Worm (Caenorhabditis elegans) whole organism, young adult: ENCODE measurements around the gene Y39A3CL.4.

Experiments used
- B0035.1 ChIP-seq: sonication (generic microtip); optimal IDR thresholded peaks from 2 replicates; lab custom pipeline; 2016; ENCODE audit warnings: missing genetic modification characterization, mild to moderate bottlenecking, missing compliant biosample characterization, missing genotype, missing genetic modification reagents
- K11D2.4 ChIP-seq: fragments of 200-800 bp; sonication (Bioruptor generic); IDR thresholded peaks from 2 replicates; pipeline ENCODE4 v1.3.6; 2022; ENCODE audit warnings: missing genetic modification reagents, missing genetic modification characterization, missing compliant biosample characterization
- Y53F4B.3 ChIP-seq: fragments of 200-800 bp; sonication (Bioruptor generic); IDR thresholded peaks from 2 replicates; pipeline ENCODE4 v1.3.6; 2022; ENCODE audit warnings: missing genetic modification reagents, missing genetic modification characterization, missing compliant biosample characterization
- Y67H2A.10 ChIP-seq: fragments of 200-800 bp; sonication (Bioruptor generic); conservative IDR thresholded peaks from 2 replicates; pipeline ENCODE4 v1.3.6; 2022; ENCODE audit warnings: missing genetic modification reagents, missing genetic modification characterization, missing compliant biosample characterization
- ama-1 ChIP-seq, 3 experiments: fragments of 150-350 bp in 1 of 3; sonication (generic microtip) in 2 of 3; optimal IDR thresholded peaks; 2 replicates each; lab custom pipeline; 2014 to 2018; ENCODE audit warnings: missing biosample characterization in 2 of 3, missing genetic modification characterization in 2 of 3, missing genetic modification reagents in 2 of 3
- atf-7 ChIP-seq: sonication (generic microtip); optimal IDR thresholded peaks from 2 replicates; lab custom pipeline; 2017; ENCODE audit warnings: mild to moderate bottlenecking, missing genetic modification characterization, missing compliant biosample characterization
- cebp-2 ChIP-seq: fragments of 200-800 bp; sonication (Bioruptor generic); IDR thresholded peaks from 2 replicates; pipeline ENCODE4 v1.3.6; 2022; ENCODE audit warnings: missing genetic modification characterization, missing compliant biosample characterization
- ceh-27 ChIP-seq: fragments of 200-800 bp; sonication (Bioruptor generic); optimal IDR thresholded peaks from 2 replicates; lab custom pipeline; 2018; ENCODE audit warnings: mild to moderate bottlenecking, missing genetic modification characterization, moderate library complexity, missing compliant biosample characterization
- chd-7 ChIP-seq: sonication (generic microtip); optimal IDR thresholded peaks from 2 replicates; lab custom pipeline; 2016; ENCODE audit warnings: mild to moderate bottlenecking, missing genetic modification characterization, moderate library complexity, missing compliant biosample characterization
- die-1 ChIP-seq: sonication (generic microtip); optimal IDR thresholded peaks from 2 replicates; lab custom pipeline; 2016; ENCODE audit warnings: missing genotype, mild to moderate bottlenecking, missing genetic modification characterization, missing compliant biosample characterization
- dpl-1 ChIP-seq: fragments of 150-350 bp; optimal IDR thresholded peaks from 2 replicates; lab custom pipeline; 2014; ENCODE audit warnings: missing biosample characterization, missing genetic modification reagents, missing genetic modification characterization
- egrh-3 ChIP-seq: fragments of 200-800 bp; sonication (Bioruptor generic); IDR thresholded peaks from 2 replicates; pipeline ENCODE4 v1.3.6; 2022; ENCODE audit warnings: missing genetic modification reagents, missing genetic modification characterization, missing compliant biosample characterization
- gei-17 ChIP-seq: fragments of 200-800 bp; sonication (Bioruptor generic); optimal IDR thresholded peaks from 2 replicates; lab custom pipeline; 2018; ENCODE audit warnings: mild to moderate bottlenecking, missing genetic modification characterization, missing compliant biosample characterization
- hlh-12 ChIP-seq: sonication (generic microtip); optimal IDR thresholded peaks from 2 replicates; lab custom pipeline; 2016; ENCODE audit warnings: missing genetic modification characterization, missing compliant biosample characterization
- hmg-1.2 ChIP-seq: fragments of 200-800 bp; sonication (Bioruptor generic); IDR thresholded peaks from 2 replicates; pipeline ENCODE4 v1.3.6; 2022; ENCODE audit warnings: missing genetic modification reagents, missing genetic modification characterization, missing compliant biosample characterization
- hrde-1 ChIP-seq: sonication (generic microtip); optimal IDR thresholded peaks from 2 replicates; lab custom pipeline; 2016; ENCODE audit warnings: missing genetic modification characterization, mild to moderate bottlenecking, missing compliant biosample characterization, moderate library complexity, missing genotype, missing genetic modification reagents, borderline replicate concordance
- lag-1 ChIP-seq: fragments of 200-800 bp; sonication (Bioruptor generic); IDR thresholded peaks from 2 replicates; pipeline ENCODE4 v1.3.6; 2022; ENCODE audit warnings: missing genetic modification reagents, missing genetic modification characterization, missing compliant biosample characterization
- let-526 ChIP-seq: fragments of 200-800 bp; sonication (Bioruptor generic); IDR thresholded peaks from 2 replicates; pipeline ENCODE4 v1.3.6; 2022; ENCODE audit warnings: missing genetic modification reagents, missing genetic modification characterization, missing compliant biosample characterization
- lin-35 ChIP-seq, 3 experiments: fragments of 150-350 bp in 2 of 3; sonication (generic microtip) in 1 of 3; optimal IDR thresholded peaks; 2 replicates each; lab custom pipeline; 2014 to 2018; ENCODE audit warnings: missing biosample characterization in 3 of 3, missing genetic modification characterization in 3 of 3, missing genetic modification reagents in 3 of 3
- lin-54 ChIP-seq: fragments of 200-800 bp; sonication (Bioruptor generic); optimal IDR thresholded peaks from 2 replicates; lab custom pipeline; 2018; ENCODE audit warnings: mild to moderate bottlenecking, missing genetic modification characterization, missing compliant biosample characterization
- madf-10 ChIP-seq: sonication (generic microtip); optimal IDR thresholded peaks from 2 replicates; lab custom pipeline; 2016; ENCODE audit warnings: mild to moderate bottlenecking, missing genetic modification characterization, missing compliant biosample characterization
- madf-8 ChIP-seq: fragments of 200-800 bp; sonication (Bioruptor generic); conservative IDR thresholded peaks from 2 replicates; pipeline ENCODE4 v1.3.6; 2022; ENCODE audit warnings: missing genetic modification reagents, missing genetic modification characterization, missing compliant biosample characterization
- mcd-1 ChIP-seq: fragments of 200-800 bp; sonication (Bioruptor generic); IDR thresholded peaks from 2 replicates; pipeline ENCODE4 v1.3.6; 2022; ENCODE audit warnings: missing genetic modification reagents, missing genetic modification characterization, missing compliant biosample characterization
- mel-28 ChIP-seq: sonication (generic microtip); optimal IDR thresholded peaks from 2 replicates; lab custom pipeline; 2016; ENCODE audit warnings: borderline replicate concordance, mild to moderate bottlenecking, missing genetic modification characterization, missing compliant biosample characterization
- mes-4 ChIP-seq: sonication (generic microtip); optimal IDR thresholded peaks from 2 replicates; lab custom pipeline; 2016; ENCODE audit warnings: missing genotype, missing genetic modification characterization, missing compliant biosample characterization
- nfya-1 ChIP-seq: sonication (generic microtip); optimal IDR thresholded peaks from 2 replicates; lab custom pipeline; 2017; ENCODE audit warnings: antibody characterized with exemption, missing compliant biosample characterization, missing genetic modification characterization, borderline replicate concordance; ENCODE audit not compliant: insufficient read depth
- nfya-2 ChIP-seq: fragments of 200-800 bp; sonication (Bioruptor generic); IDR thresholded peaks from 2 replicates; pipeline ENCODE4 v1.3.6; 2022; ENCODE audit warnings: missing genetic modification reagents, missing genetic modification characterization, missing compliant biosample characterization
- nhr-179 ChIP-seq: sonication (generic microtip); optimal IDR thresholded peaks from 2 replicates; lab custom pipeline; 2016; ENCODE audit warnings: mild to moderate bottlenecking, missing genetic modification characterization, missing compliant biosample characterization
- nhr-80 ChIP-seq: sonication (generic microtip); optimal IDR thresholded peaks from 2 replicates; lab custom pipeline; 2016; ENCODE audit warnings: missing genetic modification characterization, missing compliant biosample characterization
- tbp1 ChIP-seq: fragments of 200-800 bp; sonication (Bioruptor generic); optimal IDR thresholded peaks from 2 replicates; lab custom pipeline; 2018; ENCODE audit warnings: mild to moderate bottlenecking, missing genetic modification characterization, missing compliant biosample characterization
- unc-130 ChIP-seq: sonication (generic microtip); optimal IDR thresholded peaks from 2 replicates; lab custom pipeline; 2016; ENCODE audit warnings: missing genetic modification reagents, missing genetic modification characterization, missing compliant biosample characterization
- unc-62 ChIP-seq: fragments of 150-350 bp; optimal IDR thresholded peaks from 2 replicates; lab custom pipeline; 2014; ENCODE audit warnings: missing biosample characterization, missing genetic modification reagents, missing genetic modification characterization
- xnd-1 ChIP-seq: sonication (generic microtip); optimal IDR thresholded peaks from 2 replicates; lab custom pipeline; 2016; ENCODE audit warnings: missing genotype, missing genetic modification reagents, missing genetic modification characterization, missing compliant biosample characterization
- zfh-2 ChIP-seq: fragments of 200-800 bp; sonication (Bioruptor generic); conservative IDR thresholded peaks from 2 replicates; pipeline ENCODE4 v1.3.6; 2022; ENCODE audit warnings: missing genetic modification reagents, missing genetic modification characterization, missing compliant biosample characterization
- ztf-18 ChIP-seq: sonication (generic microtip); optimal IDR thresholded peaks from 2 replicates; lab custom pipeline; 2016; ENCODE audit warnings: missing genotype, mild to moderate bottlenecking, missing genetic modification characterization, missing compliant biosample characterization
- ztf-3 ChIP-seq: fragments of 200-800 bp; sonication (Bioruptor generic); optimal IDR thresholded peaks from 2 replicates; lab custom pipeline; 2018; ENCODE audit warnings: mild to moderate bottlenecking, missing genetic modification characterization, missing compliant biosample characterization

Y39A3CL.4 gene

DNA sequence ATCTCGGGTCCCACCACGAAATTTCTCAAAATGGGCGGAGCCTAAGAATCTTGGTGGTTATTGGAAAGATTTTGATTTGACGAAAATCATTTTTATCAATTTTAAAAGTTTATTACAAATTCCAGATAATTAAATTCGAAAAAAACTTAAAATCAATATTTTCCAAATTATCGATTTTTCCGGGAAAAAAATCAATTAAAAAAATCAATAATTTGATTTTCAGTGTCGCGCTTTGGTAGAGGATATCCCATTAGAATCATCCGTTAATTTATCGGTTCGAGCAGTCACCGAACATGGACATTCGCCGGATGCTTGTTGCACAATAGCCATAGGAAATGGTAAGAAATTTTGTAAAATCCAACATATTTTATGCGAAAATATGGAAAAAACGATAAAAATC is 15.5 kb upstream of the Y39A3CL.4 start:
- TF ChIP-seq mcd-1 (GFP tag; lab: Robert Waterston, UW) (no peak), xnd-1 (tag; lab: Kevin White, UChicago) (no peak), ztf-18 (tag; lab: Kevin White, UChicago) (no peak), madf-10 (tag; lab: Kevin White, UChicago) (no peak), nhr-179 (no peak)
- TF ChIP-seq, all 124 proteins: peak for 0

DNA sequence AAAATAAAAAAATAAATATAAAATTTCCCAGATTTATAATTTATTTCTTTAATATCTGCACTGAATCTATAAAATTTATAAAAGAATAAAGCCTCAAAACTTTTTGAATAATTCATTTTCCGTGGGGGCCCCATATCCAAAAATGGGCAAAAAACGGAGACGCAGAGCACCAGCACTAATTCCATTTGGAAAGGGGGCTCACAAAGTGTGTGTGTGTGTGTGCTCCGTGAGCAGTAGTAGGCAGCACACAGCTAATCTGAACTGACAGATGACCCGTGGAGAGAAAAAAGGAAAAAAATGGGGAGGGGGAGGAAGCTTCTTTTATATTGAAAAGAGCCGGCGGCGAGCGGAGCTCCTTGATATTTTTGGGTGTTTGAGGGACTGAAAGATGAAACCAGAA is 14.1 kb upstream of the Y39A3CL.4 start:
- TF ChIP-seq madf-8 (no peak), lag-1 (no peak), hlh-12 (tag; lab: Kevin White, UChicago) (no peak), ama-1 (optimal IDR thresholded peaks at IDR 0.05; lab: Kevin White, UChicago) (no peak), ama-1 (GFP tag; optimal IDR thresholded peaks at IDR 0.05; lab: Kevin White, UChicago) (no peak), die-1 (tag; lab: Kevin White, UChicago) (no peak), unc-62 (GFP tag; lab: Kevin White, UChicago) (no peak), let-526 (GFP tag; lab: Robert Waterston, UW) (no peak), hmg-1.2 (GFP tag; lab: Robert Waterston, UW) (no peak), ztf-3 (GFP tag; lab: Kevin White, UChicago) (no peak), Y67H2A.10 (GFP tag; lab: Robert Waterston, UW) (no peak), dpl-1 (GFP tag; lab: Kevin White, UChicago) (no peak), nfya-2 (no peak), nfya-1 (no peak), atf-7 (tag; lab: Kevin White, UChicago) (no peak), Y53F4B.3 (GFP tag; lab: Robert Waterston, UW) (no peak), cebp-2 (GFP tag; lab: Robert Waterston, UW) (no peak), unc-130 (GFP tag; lab: Kevin White, UChicago) (no peak), ceh-27 (GFP tag; lab: Kevin White, UChicago) (no peak)

- TF ChIP-seq gei-17 (GFP tag; lab: Kevin White, UChicago) (no peak), tbp1 (GFP tag; lab: Kevin White, UChicago) (no peak), nhr-80 (tag; lab: Kevin White, UChicago) (no peak), chd-7 (tag; lab: Kevin White, UChicago) (no peak), B0035.1 (no peak), zfh-2 (GFP tag; lab: Robert Waterston, UW) (peak; percentile 79), die-1 (tag; lab: Kevin White, UChicago) (no peak), lin-54 (no peak), K11D2.4 (GFP tag; lab: Robert Waterston, UW) (no peak), egrh-3 (GFP tag; lab: Robert Waterston, UW) (peak; percentile 54; the same call in 1 of the 2 replicates), hrde-1 (no peak), lin-35 (GFP tag; optimal IDR thresholded peaks at IDR 0.05; lab: Kevin White, UChicago) (no peak), mel-28 (tag; lab: Kevin White, UChicago) (no peak), nfya-1 (no peak), unc-62 (GFP tag; lab: Kevin White, UChicago) (no peak), mes-4 (tag; lab: Kevin White, UChicago) (no peak)
- TF ChIP-seq, all 124 proteins: peak for 2
Observed at ce11 chrIII:1788972-1789371, 11.1 kb upstream of the Y39A3CL.4 start.
